Fruit fly (Drosophila melanogaster): Measurements from ENCODE around the gene Cpr78Cc.
A peak's percentile ranks its signal among the peaks of the same experiment; 100 is the strongest.

- TF ChIP-seq CG10348 (GFP tag; IDR thresholded peaks at IDR 0.05) (no peak), CG12605 (GFP tag; IDR thresholded peaks at IDR 0.05) (peak; percentile 82), Pif1A (GFP tag; optimal IDR thresholded peaks at IDR 0.05) (peak; percentile 98), EcR (GFP tag; optimal IDR thresholded peaks at IDR 0.05) (peak; percentile 99), fd96Ca (GFP tag; IDR thresholded peaks at IDR 0.05) (peak; percentile 71; the same call in 1 of the 3 replicates), CG4496 (GFP tag; IDR thresholded peaks at IDR 0.05) (peak; percentile 86), CG17806 (tag; optimal IDR thresholded peaks at IDR 0.05) (peak; percentile 99), CG15710 (tag; optimal IDR thresholded peaks at IDR 0.05) (peak; percentile 99), Snoo (tag; optimal IDR thresholded peaks at IDR 0.05) (peak; percentile 99), CG34367 (tag; optimal IDR thresholded peaks at IDR 0.05) (peak; percentile 99), CG9948 (tag; optimal IDR thresholded peaks at IDR 0.05) (peak; percentile 99)
Measured at dm6 chr3L:21253761-21254523, 46.4 kb upstream of the Cpr78Cc start.

All from whole organism, pupa.